Fruit fly (Drosophila melanogaster) whole organism, embryonic: Measurements from ENCODE around the gene CG31633.
A peak's percentile ranks its signal among the peaks of the same experiment; 100 is the strongest.

Experiments used
- B-H2 ChIP-seq: fragments of 200-800 bp; sonication (Bioruptor generic); optimal IDR thresholded peaks from 2 replicates; lab custom pipeline; 2018; ENCODE audit warnings: missing biosample characterization, mild to moderate bottlenecking, missing genetic modification characterization
- BEAF-32 ChIP-seq: fragments of 200-800 bp; sonication (Bioruptor generic); optimal IDR thresholded peaks from 3 replicates; lab custom pipeline; 2017; ENCODE audit warnings: missing biosample characterization, missing genetic modification characterization, mild to moderate bottlenecking, moderate library complexity, missing genetic modification reagents
- CG10274 ChIP-seq: fragments of 200-800 bp; sonication (Bioruptor generic); optimal IDR thresholded peaks from 3 replicates; lab custom pipeline; 2017; ENCODE audit warnings: missing biosample characterization, mild to moderate bottlenecking, missing genetic modification characterization
- CG11247 ChIP-seq: fragments of 200-800 bp; sonication (Bioruptor generic); IDR thresholded peaks from 2 replicates; pipeline ENCODE4 v1.3.6; 2022; ENCODE audit warnings: missing biosample characterization, missing genetic modification characterization
- CG12155 ChIP-seq: fragments of 200-800 bp; sonication (Bioruptor generic); optimal IDR thresholded peaks from 3 replicates; lab custom pipeline; 2016; ENCODE audit warnings: missing biosample characterization, missing genetic modification characterization
- CG13123 ChIP-seq: fragments of 200-800 bp; sonication (Bioruptor generic); optimal IDR thresholded peaks from 2 replicates; lab custom pipeline; 2016; ENCODE audit warnings: missing biosample characterization, missing genetic modification characterization
- CG13287 ChIP-seq: fragments of 200-800 bp; sonication (Bioruptor generic); IDR thresholded peaks from 2 replicates; pipeline ENCODE4 v1.3.6; 2022; ENCODE audit warnings: missing biosample characterization, missing genetic modification characterization; ENCODE audit not compliant: partially characterized antibody
- CG13296 ChIP-seq: fragments of 200-800 bp; sonication (Bioruptor generic); optimal IDR thresholded peaks from 3 replicates; lab custom pipeline; 2018; ENCODE audit warnings: missing biosample characterization, mild to moderate bottlenecking, missing genetic modification characterization
- CG14050 ChIP-seq: fragments of 200-800 bp; sonication (Bioruptor generic); IDR thresholded peaks from 3 replicates; pipeline ENCODE4 v1.3.6; 2022; ENCODE audit warnings: missing biosample characterization, missing genetic modification characterization
- CG14965 ChIP-seq: fragments of 200-800 bp; sonication (Bioruptor generic); optimal IDR thresholded peaks from 2 replicates; lab custom pipeline; 2016; ENCODE audit warnings: missing biosample characterization, missing genetic modification characterization, borderline replicate concordance
- CG15073 ChIP-seq: fragments of 200-800 bp; sonication (Bioruptor generic); optimal IDR thresholded peaks from 2 replicates; lab custom pipeline; 2016; ENCODE audit warnings: missing biosample characterization, missing genetic modification characterization
- CG16863 ChIP-seq: fragments of 200-800 bp; sonication (Bioruptor generic); optimal IDR thresholded peaks from 3 replicates; lab custom pipeline; 2016; ENCODE audit warnings: missing biosample characterization, missing genetic modification characterization
- CG4707 ChIP-seq: fragments of 200-800 bp; sonication (Bioruptor generic); optimal IDR thresholded peaks from 2 replicates; lab custom pipeline; 2018; ENCODE audit warnings: missing biosample characterization, mild to moderate bottlenecking, missing genetic modification characterization, moderate library complexity
- CG4820 ChIP-seq: fragments of 200-800 bp; sonication (Bioruptor generic); optimal IDR thresholded peaks from 3 replicates; lab custom pipeline; 2016; ENCODE audit warnings: missing biosample characterization, missing genetic modification characterization
- CG6683 ChIP-seq: fragments of 200-800 bp; sonication (Bioruptor generic); optimal IDR thresholded peaks from 2 replicates; lab custom pipeline; 2017; ENCODE audit warnings: missing biosample characterization, mild to moderate bottlenecking, missing genetic modification characterization, missing genetic modification reagents
- CG6813 ChIP-seq: fragments of 200-800 bp; sonication (Bioruptor generic); optimal IDR thresholded peaks from 2 replicates; lab custom pipeline; 2017; ENCODE audit warnings: missing biosample characterization, missing genetic modification characterization, mild to moderate bottlenecking, moderate library complexity, missing genetic modification reagents
- CG7987 ChIP-seq: fragments of 200-800 bp; sonication (Bioruptor generic); optimal IDR thresholded peaks from 2 replicates; lab custom pipeline; 2018; ENCODE audit warnings: missing biosample characterization, mild to moderate bottlenecking, missing genetic modification characterization, moderate library complexity
- CG8944 ChIP-seq: fragments of 200-800 bp; sonication (Bioruptor generic); optimal IDR thresholded peaks from 3 replicates; lab custom pipeline; 2016; ENCODE audit warnings: missing biosample characterization, missing genetic modification characterization
- Chrac-16 ChIP-seq: fragments of 200-800 bp; sonication (Bioruptor generic); optimal IDR thresholded peaks from 3 replicates; lab custom pipeline; 2016; ENCODE audit warnings: missing biosample characterization, missing genetic modification characterization
- E2f1 ChIP-seq: fragments of 200-800 bp; sonication (Bioruptor generic); IDR thresholded peaks from 2 replicates; pipeline ENCODE4 v1.3.6; 2022; ENCODE audit warnings: missing biosample characterization, missing genetic modification characterization
- Hey ChIP-seq: fragments of 200-800 bp; sonication (Bioruptor generic); optimal IDR thresholded peaks from 3 replicates; lab custom pipeline; 2018; ENCODE audit warnings: missing biosample characterization, mild to moderate bottlenecking, missing genetic modification characterization
- Hr39 ChIP-seq: fragments of >200 bp; optimal IDR thresholded peaks from 2 replicates; lab custom pipeline; 2017
- NC2α ChIP-seq: fragments of 200-800 bp; sonication (Bioruptor generic); optimal IDR thresholded peaks from 2 replicates; lab custom pipeline; 2016; ENCODE audit warnings: missing biosample characterization, missing genetic modification characterization
- Scr ChIP-seq: fragments of 200-800 bp; sonication (Bioruptor generic); IDR thresholded peaks from 2 replicates; pipeline ENCODE4 v1.3.6; 2022; ENCODE audit warnings: missing biosample characterization, missing genetic modification characterization; ENCODE audit not compliant: partially characterized antibody
- Spps ChIP-seq: fragments of 200-800 bp; sonication (Bioruptor generic); optimal IDR thresholded peaks from 2 replicates; lab custom pipeline; 2018; ENCODE audit warnings: missing biosample characterization, mild to moderate bottlenecking, missing genetic modification characterization
- Taf1 ChIP-seq: fragments of 200-800 bp; sonication (Bioruptor generic); IDR thresholded peaks from 2 replicates; pipeline ENCODE4 v1.3.6; 2022; ENCODE audit warnings: missing biosample characterization, missing genetic modification characterization
- YL-1 ChIP-seq: fragments of 200-800 bp; sonication (Bioruptor generic); optimal IDR thresholded peaks from 3 replicates; lab custom pipeline; 2017; ENCODE audit warnings: missing biosample characterization, mild to moderate bottlenecking, missing genetic modification characterization
- ase ChIP-seq: fragments of 200-800 bp; sonication (Bioruptor generic); IDR thresholded peaks from 3 replicates; pipeline ENCODE4 v1.3.6; 2022; ENCODE audit warnings: missing biosample characterization, missing genetic modification characterization
- cas ChIP-seq: fragments of 200-800 bp; sonication (Bioruptor generic); IDR thresholded peaks from 2 replicates; pipeline ENCODE4 v1.3.6; 2022; ENCODE audit warnings: missing biosample characterization, missing genetic modification characterization
- caup ChIP-seq: fragments of 200-800 bp; sonication (Bioruptor generic); optimal IDR thresholded peaks from 3 replicates; lab custom pipeline; 2017; ENCODE audit warnings: missing biosample characterization, mild to moderate bottlenecking, missing genetic modification characterization, moderate library complexity; ENCODE audit not compliant: severe bottlenecking
- chif ChIP-seq, 2 experiments: fragments of 200-800 bp; sonication (Bioruptor generic); optimal IDR thresholded peaks; 3 replicates each; lab custom pipeline; 2016; ENCODE audit warnings: missing biosample characterization in 2 of 2, missing genetic modification characterization in 2 of 2
- gt ChIP-seq: fragments of 200-800 bp; sonication (Bioruptor generic); IDR thresholded peaks from 2 replicates; pipeline ENCODE4 v1.3.6; 2022; ENCODE audit warnings: missing biosample characterization, missing genetic modification characterization
- ind ChIP-seq: fragments of 200-800 bp; sonication (Bioruptor generic); optimal IDR thresholded peaks from 3 replicates; lab custom pipeline; 2016; ENCODE audit warnings: missing biosample characterization, missing genetic modification characterization
- kay ChIP-seq: fragments of 200-800 bp; sonication (Bioruptor generic); optimal IDR thresholded peaks from 2 replicates; lab custom pipeline; 2016; ENCODE audit warnings: missing biosample characterization, missing genetic modification characterization
- luna ChIP-seq: fragments of 200-800 bp; sonication (Bioruptor generic); optimal IDR thresholded peaks from 2 replicates; lab custom pipeline; 2016; ENCODE audit warnings: missing biosample characterization, missing genetic modification characterization
- mirr ChIP-seq: fragments of 200-800 bp; sonication (Bioruptor generic); optimal IDR thresholded peaks from 3 replicates; lab custom pipeline; 2018; ENCODE audit warnings: missing biosample characterization, mild to moderate bottlenecking, missing genetic modification characterization
- nerfin-2 ChIP-seq: fragments of 200-800 bp; sonication (Bioruptor generic); IDR thresholded peaks from 2 replicates; pipeline ENCODE4 v1.3.6; 2022; ENCODE audit warnings: missing biosample characterization, missing genetic modification characterization; ENCODE audit not compliant: partially characterized antibody
- nmo ChIP-seq: fragments of 200-800 bp; sonication (Bioruptor generic); optimal IDR thresholded peaks from 2 replicates; lab custom pipeline; 2018; ENCODE audit warnings: missing biosample characterization, mild to moderate bottlenecking, missing genetic modification characterization, moderate library complexity
- pb ChIP-seq: fragments of 200-800 bp; sonication (Bioruptor generic); optimal IDR thresholded peaks from 3 replicates; lab custom pipeline; 2016; ENCODE audit warnings: missing biosample characterization, missing genetic modification characterization
- phol ChIP-seq: fragments of 200-800 bp; sonication (Bioruptor generic); optimal IDR thresholded peaks from 3 replicates; lab custom pipeline; 2018; ENCODE audit warnings: missing biosample characterization, mild to moderate bottlenecking, missing genetic modification characterization, moderate library complexity
- psq ChIP-seq: fragments of 200-800 bp; sonication (Bioruptor generic); optimal IDR thresholded peaks from 2 replicates; lab custom pipeline; 2017; ENCODE audit warnings: missing biosample characterization, missing genetic modification characterization
- repo ChIP-seq: fragments of 200-800 bp; sonication (Bioruptor generic); optimal IDR thresholded peaks from 2 replicates; lab custom pipeline; 2016; ENCODE audit warnings: missing biosample characterization, missing genetic modification characterization
- seq ChIP-seq: fragments of 200-800 bp; sonication (Bioruptor generic); IDR thresholded peaks from 2 replicates; pipeline ENCODE4 v1.3.6; 2022; ENCODE audit warnings: missing biosample characterization, missing genetic modification characterization
- shn ChIP-seq: fragments of 200-800 bp; sonication (Bioruptor generic); optimal IDR thresholded peaks from 3 replicates; lab custom pipeline; 2016; ENCODE audit warnings: missing biosample characterization, missing genetic modification characterization
- sisA ChIP-seq: fragments of 200-800 bp; sonication (Bioruptor generic); IDR thresholded peaks from 2 replicates; pipeline ENCODE4 v1.3.6; 2022; ENCODE audit warnings: missing biosample characterization, missing genetic modification characterization
- slbo ChIP-seq: fragments of 200-800 bp; sonication (Bioruptor generic); IDR thresholded peaks from 2 replicates; pipeline ENCODE4 v1.3.6; 2022; ENCODE audit warnings: missing biosample characterization, missing genetic modification characterization
- so ChIP-seq: fragments of 200-800 bp; sonication (Bioruptor generic); IDR thresholded peaks from 3 replicates; pipeline ENCODE4 v1.3.6; 2022; ENCODE audit warnings: missing biosample characterization, missing genetic modification characterization
- tio ChIP-seq: fragments of 200-800 bp; sonication (Bioruptor generic); optimal IDR thresholded peaks from 2 replicates; lab custom pipeline; 2017; ENCODE audit warnings: missing biosample characterization, missing genetic modification characterization, inconsistent platforms
- unc-4 ChIP-seq: fragments of 200-800 bp; sonication (Bioruptor generic); IDR thresholded peaks from 2 replicates; pipeline ENCODE4 v1.3.6; 2022; ENCODE audit warnings: missing biosample characterization, missing genetic modification characterization; ENCODE audit not compliant: partially characterized antibody

CG31633 gene

DNA sequence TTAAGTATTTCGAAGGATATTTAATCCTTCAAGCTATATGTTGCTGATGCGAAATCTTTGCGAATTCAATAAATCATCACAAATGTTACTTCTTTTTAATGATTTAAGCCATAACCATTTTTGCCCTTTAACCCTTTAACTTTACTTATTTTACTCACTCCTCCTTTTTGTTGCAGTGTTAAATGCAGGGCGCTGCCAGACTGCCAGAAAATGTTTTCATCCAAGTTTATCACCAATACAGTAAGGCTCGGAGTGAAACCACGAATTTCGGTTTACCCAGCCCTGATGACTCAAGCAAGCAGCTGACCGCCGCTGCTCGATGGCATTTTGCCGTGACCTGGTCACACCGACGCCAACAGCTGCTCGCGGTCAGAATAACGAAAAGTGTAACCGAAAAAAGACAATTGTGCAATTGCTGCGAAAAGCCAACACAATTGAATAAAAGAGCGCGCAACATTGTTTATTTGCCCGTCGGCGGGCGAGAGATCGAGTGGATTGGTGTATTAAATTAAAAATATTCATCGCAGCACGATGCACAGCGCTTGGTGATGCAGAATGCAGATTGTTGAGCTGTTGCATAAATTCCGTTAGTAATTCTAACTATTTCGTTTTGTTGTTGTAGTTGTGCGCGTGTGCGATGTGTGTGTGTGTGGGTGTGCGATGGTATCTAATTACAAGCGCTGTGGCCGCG, 45.3 kb downstream of the CG31633 start, which contains the start of gene CG11050 (continued):
- TF ChIP-seq seq (GFP tag; lab: Robert Waterston, UW): 0 out of 2 replicates have a peak, but pooled peaks have one; percentile 35
- peak; percentile 59 for TF ChIP-seq pb (GFP tag; lab: Kevin White, UChicago)
- TF ChIP-seq shn: peak; percentile 89
- TF ChIP-seq CG4707: peak; percentile 66
- TF ChIP-seq NC2α (GFP tag; lab: Kevin White, UChicago): peak; percentile 56
- TF ChIP-seq CG4820 (GFP tag; lab: Kevin White, UChicago): peak; percentile 65
- peak; percentile 80 for TF ChIP-seq cas
- peak; percentile 61; the same call in 1 of the 3 replicates for TF ChIP-seq so (GFP tag; lab: Robert Waterston, UW)
- peak; percentile 48 for TF ChIP-seq psq (GFP tag; lab: Kevin White, UChicago)
- TF ChIP-seq Spps (tag; lab: Kevin White, UChicago): peak; percentile 28
- TF ChIP-seq CG10274 (GFP tag; lab: Kevin White, UChicago): no peak
- TF ChIP-seq Chrac-16 (GFP tag; lab: Kevin White, UChicago): peak; percentile 74
- peak; percentile 58 for TF ChIP-seq YL-1 (GFP tag; lab: Kevin White, UChicago)
- TF ChIP-seq CG13296 (GFP tag; lab: Kevin White, UChicago): peak; percentile 55
- TF ChIP-seq E2f1 (GFP tag; lab: Robert Waterston, UW): peak; percentile 60
- peak; percentile 65 for TF ChIP-seq CG13123 (GFP tag; lab: Kevin White, UChicago)
- TF ChIP-seq ind (GFP tag; lab: Kevin White, UChicago): peak; percentile 77
- peak; percentile 62 to 86 for TF ChIP-seq chif (GFP tag; optimal IDR thresholded peaks at IDR 0.05; lab: Kevin White, UChicago)
- peak; percentile 45; the same call in 1 of the 3 replicates for TF ChIP-seq ase
- TF ChIP-seq slbo (GFP tag; lab: Robert Waterston, UW): peak; percentile 89
- peak; percentile 100 for TF ChIP-seq kay (GFP tag; lab: Kevin White, UChicago)
- TF ChIP-seq Taf1 (GFP tag; lab: Robert Waterston, UW): 0 out of 2 replicates have a peak, but pooled peaks have one; percentile 26
- TF ChIP-seq tio (GFP tag; lab: Kevin White, UChicago): peak; percentile 42
- TF ChIP-seq CG14050 (GFP tag; lab: Robert Waterston, UW): peak; percentile 66; the same call in 2 of the 3 replicates
- TF ChIP-seq CG7987: peak; percentile 77
- peak; percentile 24 for TF ChIP-seq Scr
- peak; percentile 48; the same call in 1 of the 2 replicates for TF ChIP-seq unc-4 (GFP tag; lab: Robert Waterston, UW)
- TF ChIP-seq sisA: peak; percentile 80
- peak; percentile 73 for TF ChIP-seq CG12155 (GFP tag; lab: Kevin White, UChicago)
- peak; percentile 81 for TF ChIP-seq CG13287 (GFP tag; lab: Robert Waterston, UW)
- peak; percentile 58 for TF ChIP-seq B-H2 (GFP tag; lab: Kevin White, UChicago)
- no peak for TF ChIP-seq Hr39 (lab: Kevin White, UChicago)
- TF ChIP-seq nerfin-2 (GFP tag; lab: Robert Waterston, UW): no peak
- peak; percentile 87 for TF ChIP-seq CG8944 (GFP tag; lab: Kevin White, UChicago)
- TF ChIP-seq repo (GFP tag; lab: Kevin White, UChicago): peak; percentile 70
- TF ChIP-seq BEAF-32 (GFP tag; lab: Kevin White, UChicago): peak; percentile 52
- TF ChIP-seq gt (GFP tag; lab: Robert Waterston, UW): 0 out of 2 replicates have a peak, but pooled peaks have one; percentile 27
- peak; percentile 50 for TF ChIP-seq mirr (GFP tag; lab: Kevin White, UChicago)
- peak; percentile 79 for TF ChIP-seq phol (tag; lab: Kevin White, UChicago)
- peak; percentile 73 for TF ChIP-seq CG16863 (GFP tag; lab: Kevin White, UChicago)
- peak; percentile 16 for TF ChIP-seq CG14965 (GFP tag; lab: Kevin White, UChicago)
- peak; percentile 67 for TF ChIP-seq CG6813
- no peak for TF ChIP-seq Hey (tag; lab: Kevin White, UChicago)
- peak; percentile 16 for TF ChIP-seq CG6683 (GFP tag; lab: Kevin White, UChicago)
- peak; percentile 65 for TF ChIP-seq caup
- TF ChIP-seq CG15073 (GFP tag; lab: Kevin White, UChicago): peak; percentile 58
- TF ChIP-seq luna (GFP tag; lab: Kevin White, UChicago): peak; percentile 65
- TF ChIP-seq nmo (GFP tag; lab: Kevin White, UChicago): peak; percentile 77
- TF ChIP-seq CG11247 (GFP tag; lab: Robert Waterston, UW): peak; percentile 44; the same call in 1 of the 2 replicates
